Fruit fly (Drosophila melanogaster) S2 (cell line): ENCODE data around the gene CG31908.

Experiments
- CG8478 ChIP-seq: fragments of >200 bp; optimal IDR thresholded peaks from 2 replicates; lab custom pipeline; 2018
- CTCF ChIP-seq, 2 experiments: fragments of >200 bp; optimal IDR thresholded peaks; 2 replicates each; lab custom pipeline; 2018

CG31908 gene

DNA sequence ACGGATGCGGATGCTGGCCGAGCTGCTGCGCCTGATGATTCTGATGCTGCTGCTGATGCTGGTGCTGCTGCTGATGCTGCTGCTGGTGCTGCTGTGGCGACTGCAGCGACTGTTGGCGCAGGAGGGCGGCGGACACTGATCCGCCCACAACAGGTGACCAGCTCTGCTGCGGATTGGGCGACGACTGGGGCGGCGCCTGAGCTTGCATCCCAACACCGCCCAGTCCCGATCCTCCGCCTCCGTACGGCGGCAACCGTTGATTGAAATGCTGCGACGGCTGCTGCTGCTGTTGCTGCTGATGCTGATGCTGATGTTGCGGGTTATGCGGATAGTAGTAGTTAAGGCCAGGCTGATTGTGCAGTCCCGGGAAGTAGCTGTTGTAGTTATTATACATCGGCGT lies 1.9 kb downstream of the CG31908 start:
- TF ChIP-seq CTCF (optimal IDR thresholded peaks at IDR 0.05; lab: Kevin White, UChicago), result no peak
- TF ChIP-seq CG8478 (lab: Kevin White, UChicago), result no peak

DNA sequence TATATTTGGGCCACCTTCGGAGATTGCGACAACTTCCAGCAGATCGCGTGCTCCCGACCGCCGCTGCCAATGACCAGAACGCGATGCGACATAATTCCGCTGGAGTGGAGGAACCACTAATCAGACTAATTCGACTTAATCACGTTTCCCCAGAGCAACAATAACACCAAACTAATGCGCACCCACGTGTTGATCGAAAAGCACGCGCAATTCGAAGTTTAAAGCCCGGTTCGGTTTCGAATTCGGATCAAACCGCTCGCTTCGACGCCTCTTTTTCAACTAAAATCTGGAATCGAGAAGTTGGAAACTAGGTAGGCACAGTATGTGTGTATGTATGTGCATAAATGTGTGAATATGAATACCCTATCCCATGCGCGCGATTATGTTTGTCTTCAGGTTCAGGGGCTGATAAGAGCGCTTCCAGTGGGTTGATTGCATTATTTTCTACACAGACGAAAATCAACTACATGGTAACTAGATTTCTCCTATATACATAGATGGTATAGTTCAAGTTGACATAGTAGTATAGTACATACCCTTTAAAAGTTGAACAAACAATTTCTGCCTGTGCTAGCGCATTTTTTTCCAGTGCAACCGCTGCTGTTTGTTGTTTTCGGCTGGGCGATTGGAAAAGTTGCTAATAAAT lies 3.5 kb downstream of the CG31908 start, which contains the start of gene Gart:
Gene Gart, minus strand, starts transcription at position 285 of the 646 bp plus-strand sequence.
- TF ChIP-seq CTCF (optimal IDR thresholded peaks at IDR 0.05; lab: Kevin White, UChicago) (no peak), CG8478 (lab: Kevin White, UChicago) (no peak)

dm6 chr2L:7021382-7021781 lies 5.8 kb downstream of the CG31908 start, which contains the start of gene Pcp:
TSS of gene Pcp (plus strand) at chr2L:7021682.
- TF ChIP-seq CG8478 (lab: Kevin White, UChicago), result no peak
- no peak for TF ChIP-seq CTCF (optimal IDR thresholded peaks at IDR 0.05; lab: Kevin White, UChicago)

DNA sequence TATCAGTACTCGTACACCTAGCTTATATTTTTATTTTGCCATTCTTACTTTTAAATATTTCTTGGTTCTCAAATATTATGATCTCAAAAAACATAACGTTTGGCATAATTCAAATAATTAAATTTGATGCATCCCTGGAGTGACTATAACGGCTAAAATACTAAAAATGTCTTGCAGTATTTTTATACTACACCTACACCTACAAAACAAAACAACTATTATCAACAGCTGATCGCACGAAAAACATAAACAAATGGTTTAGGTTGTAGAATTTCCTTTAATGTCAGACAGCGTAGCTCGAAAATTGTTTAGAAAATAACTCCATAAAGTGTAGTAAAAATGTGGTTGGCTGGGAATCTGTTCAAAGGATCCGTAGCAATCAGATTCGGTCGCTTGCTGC lies 14.0 kb downstream of the CG31908 start, which contains the start of gene CG43322:
Gene CG43322, plus strand, starts transcription at position 240 of the 400 bp plus-strand sequence.
- no peak for TF ChIP-seq CG8478 (lab: Kevin White, UChicago)
- no peak for TF ChIP-seq CTCF (optimal IDR thresholded peaks at IDR 0.05; lab: Kevin White, UChicago)

DNA sequence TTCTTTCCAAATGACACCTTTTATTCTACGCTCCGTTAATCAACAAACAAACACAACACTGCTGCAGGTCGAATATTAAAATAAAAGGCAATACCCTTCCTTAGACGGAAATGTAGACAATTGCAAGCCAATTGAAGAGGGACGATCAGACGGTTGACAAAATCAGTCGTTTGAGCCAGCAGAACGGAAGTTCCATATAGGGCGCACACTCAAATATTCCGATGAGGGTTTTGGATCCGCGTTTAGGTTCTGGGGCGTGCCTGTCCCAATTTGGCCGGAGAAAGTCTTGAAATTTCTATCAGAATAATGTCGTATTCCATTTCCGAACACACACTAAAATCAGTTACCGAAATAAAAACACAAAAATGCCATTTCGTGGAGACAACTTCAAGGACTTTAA lies 15.2 kb downstream of the CG31908 start, which contains the start of gene CG43321:
Gene CG43321, plus strand, starts transcription at position 301 of the 400 bp plus-strand sequence.
- no peak for TF ChIP-seq CG8478 (lab: Kevin White, UChicago)
- TF ChIP-seq CTCF (optimal IDR thresholded peaks at IDR 0.05; lab: Kevin White, UChicago), result no peak

- TF ChIP-seq CG8478 (lab: Kevin White, UChicago) (no peak), CTCF (optimal IDR thresholded peaks at IDR 0.05; lab: Kevin White, UChicago) (no peak)
These were observed 16.7 kb downstream of the CG31908 start for dm6 chr2L:7010513-7010912.

dm6 chr2L:7009807-7010470 lies 17.2 kb downstream of the CG31908 start, which contains the start of gene uif:
TSS of gene uif (minus strand) at chr2L:7010359.
- TF ChIP-seq CTCF (optimal IDR thresholded peaks at IDR 0.05; lab: Kevin White, UChicago) (no peak), CG8478 (lab: Kevin White, UChicago) (no peak)

DNA sequence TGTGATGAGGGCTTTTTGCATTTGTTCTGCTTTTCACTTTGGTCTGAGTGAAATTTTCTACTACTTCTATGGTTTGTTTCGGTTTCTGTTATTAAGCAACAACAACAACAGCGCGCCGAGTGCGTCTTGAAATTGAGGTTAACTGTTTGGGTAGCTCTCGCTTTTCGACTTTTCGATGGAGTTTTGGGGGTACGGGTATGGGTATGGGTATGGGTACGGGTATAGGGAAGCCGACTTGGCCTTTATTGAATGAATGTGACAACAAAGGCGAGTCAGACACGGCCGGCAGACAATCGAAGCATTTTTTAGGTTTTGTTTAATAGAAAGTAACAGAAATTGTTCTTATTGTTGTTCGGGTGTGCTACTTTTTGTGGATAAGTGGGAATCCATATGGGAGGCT lies 19.6 kb downstream of the CG31908 start:
- TF ChIP-seq CG8478 (lab: Kevin White, UChicago), result no peak
- TF ChIP-seq CTCF (optimal IDR thresholded peaks at IDR 0.05; lab: Kevin White, UChicago), result no peak

DNA sequence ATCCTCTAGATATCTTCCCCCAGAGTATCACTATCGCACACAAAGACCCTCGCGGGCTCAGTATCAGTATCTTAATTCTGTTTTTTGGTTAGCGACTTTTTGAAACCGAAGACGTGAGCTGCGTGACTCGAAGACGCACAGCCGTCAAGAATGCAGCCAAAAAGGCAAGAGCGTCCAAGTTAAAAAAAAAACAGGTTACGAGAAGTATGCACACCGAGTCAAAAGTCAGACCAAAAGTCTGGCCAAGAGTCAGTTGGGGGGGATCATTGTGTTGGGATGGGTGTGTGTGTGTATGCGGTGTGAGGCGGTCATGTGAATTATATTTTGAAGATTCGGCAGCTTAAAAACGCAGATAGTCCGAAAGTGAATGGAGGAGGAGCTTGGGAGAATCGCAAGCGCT lies 21.7 kb downstream of the CG31908 start:
- TF ChIP-seq CTCF (optimal IDR thresholded peaks at IDR 0.05; lab: Kevin White, UChicago) (no peak), CG8478 (lab: Kevin White, UChicago) (no peak)

- TF ChIP-seq CTCF (optimal IDR thresholded peaks at IDR 0.05; lab: Kevin White, UChicago), result no peak
- no peak for TF ChIP-seq CG8478 (lab: Kevin White, UChicago)
These were observed 22.9 kb downstream of the CG31908 start for dm6 chr2L:7004304-7004703.

dm6 chr2L:6998736-6999135 lies 28.5 kb downstream of the CG31908 start:
- TF ChIP-seq CTCF (optimal IDR thresholded peaks at IDR 0.05; lab: Kevin White, UChicago), result no peak
- no peak for TF ChIP-seq CG8478 (lab: Kevin White, UChicago)

- no peak for TF ChIP-seq CTCF (optimal IDR thresholded peaks at IDR 0.05; lab: Kevin White, UChicago)
- TF ChIP-seq CG8478 (lab: Kevin White, UChicago), result no peak
These were observed 36.1 kb downstream of the CG31908 start for dm6 chr2L:6991085-6991484.
